Worm (Caenorhabditis elegans) whole organism, L4 larva: ENCODE data around the gene F55F10.3.

Experiments
- F44E2.7 ChIP-seq: fragments of 200-800 bp; sonication (Bioruptor generic); IDR thresholded peaks from 2 replicates; pipeline ENCODE4 v2.1.2; 2022; ENCODE audit warnings: missing genetic modification characterization, missing compliant biosample characterization
- fos-1 ChIP-seq: fragments of 150-350 bp; optimal IDR thresholded peaks from 2 replicates; lab custom pipeline; 2014; ENCODE audit warnings: missing biosample characterization, missing genetic modification characterization
- jun-1 ChIP-seq: fragments of 150-350 bp; optimal IDR thresholded peaks from 2 replicates; lab custom pipeline; 2014; ENCODE audit warnings: missing biosample characterization, missing genetic modification reagents, missing genetic modification characterization
- nhr-77 ChIP-seq: fragments of 150-350 bp; optimal IDR thresholded peaks from 2 replicates; lab custom pipeline; 2014; ENCODE audit warnings: missing biosample characterization, missing genetic modification characterization
- pha-4 ChIP-seq, 2 experiments: fragments of 150-350 bp in 1 of 2; fragments of 200-800 bp in 1 of 2; sonication (Bioruptor generic) in 1 of 2; IDR thresholded peaks in 1 of 2; optimal IDR thresholded peaks in 1 of 2; 2 replicates each; pipeline versions ENCODE4 v1.3.6 to Lab custom; 2014 to 2022; ENCODE audit warnings: missing genetic modification characterization in 2 of 2, missing genetic modification reagents in 2 of 2, missing biosample characterization in 1 of 2, missing compliant biosample characterization in 1 of 2
- php-3 ChIP-seq: fragments of 200-800 bp; sonication (Bioruptor generic); IDR thresholded peaks from 2 replicates; pipeline ENCODE4 v1.3.6; 2022; ENCODE audit warnings: missing genetic modification reagents, missing genetic modification characterization, missing compliant biosample characterization
- zag-1 ChIP-seq: fragments of 150-350 bp; optimal IDR thresholded peaks from 2 replicates; lab custom pipeline; 2014; ENCODE audit warnings: missing biosample characterization, missing genetic modification characterization

ce11 chrIV:4317638-4318037 is 42.1 kb upstream of the F55F10.3 start:
- TF ChIP-seq zag-1 (tag; lab: Kevin White, UChicago) (no peak), pha-4 (GFP tag; IDR thresholded peaks at IDR 0.05; lab: Robert Waterston, UW) (no peak), pha-4 (tag; optimal IDR thresholded peaks at IDR 0.05; lab: Kevin White, UChicago) (no peak), nhr-77 (tag; lab: Kevin White, UChicago) (no peak), fos-1 (tag; lab: Kevin White, UChicago) (no peak), jun-1 (tag; lab: Kevin White, UChicago) (no peak), F44E2.7 (GFP tag; lab: Robert Waterston, UW) (no peak), php-3 (GFP tag; lab: Robert Waterston, UW) (no peak)
